Worm (Caenorhabditis elegans): ENCODE data around the gene gldi-2.

DNA sequence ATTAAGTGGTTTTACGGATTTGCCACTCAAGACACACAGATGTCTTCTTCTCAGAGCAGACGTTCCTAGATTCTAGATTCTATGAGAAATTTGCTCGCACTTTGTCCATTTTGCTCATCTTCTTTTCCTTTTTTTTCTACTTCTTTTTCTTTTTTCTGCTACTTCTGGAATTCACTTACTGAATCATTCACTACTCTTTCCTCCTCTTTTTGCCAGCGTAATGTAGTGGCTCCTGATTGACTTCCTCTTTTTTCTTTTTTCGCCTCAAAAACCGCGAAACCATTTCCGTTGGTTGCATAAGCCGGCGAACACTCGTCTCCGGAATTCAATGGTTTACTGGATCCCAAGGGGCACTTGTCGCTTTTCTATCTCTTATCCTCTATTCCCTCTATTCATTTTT is 49.0 kb downstream of the gldi-2 start:
- TF ChIP-seq nhr-77 (tag; optimal IDR thresholded peaks at IDR 0.05) (no peak), ama-1 (optimal IDR thresholded peaks at IDR 0.05) (no peak), alr-1 (tag; optimal IDR thresholded peaks at IDR 0.05) (no peak), ztf-4 (tag; optimal IDR thresholded peaks at IDR 0.05) (no peak), snpc-4 (tag; optimal IDR thresholded peaks at IDR 0.05) (no peak)
